Worm (Caenorhabditis elegans) whole organism, L3 larva: ENCODE measurements around the gene K04B12.2.
A peak's percentile ranks its signal among the peaks of the same experiment; 100 is the strongest.

Source experiments
- R02D3.7 ChIP-seq: fragments of 150-350 bp; optimal IDR thresholded peaks from 2 replicates; lab custom pipeline; 2014; ENCODE audit warnings: missing biosample characterization, missing genetic modification characterization
- aly-2 ChIP-seq: fragments of 150-350 bp; optimal IDR thresholded peaks from 2 replicates; lab custom pipeline; 2014; ENCODE audit warnings: missing biosample characterization, missing genetic modification characterization
- ceh-16 ChIP-seq: sonication (generic microtip); optimal IDR thresholded peaks from 2 replicates; lab custom pipeline; 2017; ENCODE audit warnings: missing biosample characterization, missing genetic modification characterization
- ceh-28 ChIP-seq: fragments of 150-350 bp; optimal IDR thresholded peaks from 2 replicates; lab custom pipeline; 2014; ENCODE audit warnings: missing biosample characterization, missing genetic modification reagents, missing genetic modification characterization
- ceh-82 ChIP-seq: fragments of 150-350 bp; optimal IDR thresholded peaks from 2 replicates; lab custom pipeline; 2014; ENCODE audit warnings: missing biosample characterization, missing genetic modification characterization
- ceh-9 ChIP-seq: sonication (generic microtip); optimal IDR thresholded peaks from 2 replicates; lab custom pipeline; 2018; ENCODE audit warnings: missing biosample characterization, missing genetic modification characterization
- egl-27 ChIP-seq: sonication (generic microtip); optimal IDR thresholded peaks from 4 replicates; lab custom pipeline; 2017; ENCODE audit warnings: missing biosample characterization, missing genetic modification reagents, missing genetic modification characterization
- egl-5 ChIP-seq: fragments of 150-350 bp; optimal IDR thresholded peaks from 2 replicates; lab custom pipeline; 2017; ENCODE audit warnings: missing biosample characterization, missing genetic modification reagents, missing genetic modification characterization, inconsistent platforms
- elt-1 ChIP-seq: fragments of 150-350 bp; optimal IDR thresholded peaks from 2 replicates; lab custom pipeline; 2014; ENCODE audit warnings: missing biosample characterization, missing genetic modification characterization
- elt-2 ChIP-seq: sonication (generic microtip); optimal IDR thresholded peaks from 2 replicates; lab custom pipeline; 2016; ENCODE audit warnings: missing genetic modification reagents, mild to moderate bottlenecking, missing genetic modification characterization, missing compliant biosample characterization
- elt-3 ChIP-seq, 3 experiments: fragments of 150-350 bp in 1 of 3; sonication (generic microtip) in 2 of 3; optimal IDR thresholded peaks; 2 replicates in 2 of 3; 4 replicates in 1 of 3; lab custom pipeline; 2014 to 2017; ENCODE audit warnings: missing biosample characterization in 3 of 3, missing genetic modification characterization in 3 of 3
- eor-1 ChIP-seq, 2 experiments: fragments of 150-350 bp; optimal IDR thresholded peaks; 2 replicates each; lab custom pipeline; 2014 to 2018; ENCODE audit warnings: missing biosample characterization in 2 of 2, missing genetic modification characterization in 2 of 2
- fkh-10 ChIP-seq: sonication (generic microtip); optimal IDR thresholded peaks from 2 replicates; lab custom pipeline; 2017; ENCODE audit warnings: missing biosample characterization, missing genetic modification reagents, missing genetic modification characterization
- fkh-2 ChIP-seq: fragments of 150-350 bp; optimal IDR thresholded peaks from 2 replicates; lab custom pipeline; 2014; ENCODE audit warnings: missing biosample characterization, missing genetic modification reagents, missing genetic modification characterization
- fos-1 ChIP-seq: fragments of 150-350 bp; optimal IDR thresholded peaks from 2 replicates; lab custom pipeline; 2014; ENCODE audit warnings: missing biosample characterization, missing genetic modification characterization
- hmg-11 ChIP-seq: sonication (generic microtip); optimal IDR thresholded peaks from 2 replicates; lab custom pipeline; 2016; ENCODE audit warnings: missing genetic modification characterization, missing compliant biosample characterization
- jun-1 ChIP-seq: fragments of 150-350 bp; optimal IDR thresholded peaks from 2 replicates; lab custom pipeline; 2014; ENCODE audit warnings: missing biosample characterization, missing genetic modification reagents, missing genetic modification characterization
- lin-15B ChIP-seq: fragments of 150-350 bp; optimal IDR thresholded peaks from 2 replicates; lab custom pipeline; 2014; ENCODE audit warnings: missing biosample characterization, missing genetic modification characterization
- lin-39 ChIP-seq: fragments of 150-350 bp; optimal IDR thresholded peaks from 2 replicates; lab custom pipeline; 2018; ENCODE audit warnings: missing biosample characterization, missing genetic modification reagents, missing genetic modification characterization
- lsy-12 ChIP-seq: sonication (generic microtip); optimal IDR thresholded peaks from 2 replicates; lab custom pipeline; 2016; ENCODE audit warnings: mild to moderate bottlenecking, missing genetic modification characterization, missing compliant biosample characterization
- mdl-1 ChIP-seq: fragments of 150-350 bp; optimal IDR thresholded peaks from 2 replicates; lab custom pipeline; 2014; ENCODE audit warnings: missing biosample characterization, missing genetic modification characterization
- nfya-1 ChIP-seq: sonication (generic microtip); optimal IDR thresholded peaks from 2 replicates; lab custom pipeline; 2017; ENCODE audit warnings: missing genetic modification characterization, mild to moderate bottlenecking, missing compliant biosample characterization, antibody characterized with exemption, moderate library complexity; ENCODE audit not compliant: insufficient read depth
- nhr-12 ChIP-seq: fragments of 150-350 bp; optimal IDR thresholded peaks from 2 replicates; lab custom pipeline; 2014; ENCODE audit warnings: missing biosample characterization, missing genetic modification characterization
- nhr-23 ChIP-seq: fragments of 150-350 bp; optimal IDR thresholded peaks from 2 replicates; lab custom pipeline; 2014; ENCODE audit warnings: missing biosample characterization, missing genetic modification reagents, missing genetic modification characterization
- nhr-25 ChIP-seq: sonication (generic microtip); optimal IDR thresholded peaks from 2 replicates; lab custom pipeline; 2017; ENCODE audit warnings: missing biosample characterization, missing genetic modification characterization
- nhr-43 ChIP-seq: sonication (generic microtip); optimal IDR thresholded peaks from 2 replicates; lab custom pipeline; 2016; ENCODE audit warnings: mild to moderate bottlenecking, missing genetic modification characterization, missing compliant biosample characterization; ENCODE audit not compliant: poor library complexity, severe bottlenecking
- nhr-77 ChIP-seq: fragments of 150-350 bp; optimal IDR thresholded peaks from 2 replicates; lab custom pipeline; 2014; ENCODE audit warnings: missing biosample characterization, missing genetic modification characterization
- pha-4 ChIP-seq: fragments of 150-350 bp; optimal IDR thresholded peaks from 2 replicates; lab custom pipeline; 2014; ENCODE audit warnings: missing biosample characterization, missing genetic modification reagents, missing genetic modification characterization
- pqm-1 ChIP-seq: fragments of 150-350 bp; optimal IDR thresholded peaks from 2 replicates; lab custom pipeline; 2017; ENCODE audit warnings: missing biosample characterization, missing genetic modification characterization, inconsistent platforms
- sea-2 ChIP-seq: fragments of 150-350 bp; sonication (generic microtip); optimal IDR thresholded peaks from 4 replicates; lab custom pipeline; 2014; ENCODE audit warnings: missing biosample characterization, missing genetic modification reagents, missing genetic modification characterization
- skn-1 ChIP-seq: fragments of 150-350 bp; optimal IDR thresholded peaks from 2 replicates; lab custom pipeline; 2014; ENCODE audit warnings: missing biosample characterization, missing genetic modification characterization
- snpc-4 ChIP-seq: fragments of 150-350 bp; optimal IDR thresholded peaks from 2 replicates; lab custom pipeline; 2014; ENCODE audit warnings: missing biosample characterization, missing genetic modification characterization
- tbx-2 ChIP-seq: sonication (generic microtip); optimal IDR thresholded peaks from 2 replicates; lab custom pipeline; 2016; ENCODE audit warnings: mild to moderate bottlenecking, missing genetic modification characterization, missing compliant biosample characterization
- zag-1 ChIP-seq: fragments of 150-350 bp; optimal IDR thresholded peaks from 2 replicates; lab custom pipeline; 2014; ENCODE audit warnings: missing biosample characterization, missing genetic modification characterization

K04B12.2 gene

ce11 chrII:14437922-14438458, at the start of gene K04B12.2:
Gene K04B12.2, minus strand, starts transcription at chrII:14437972.
- TF ChIP-seq snpc-4 (tag; lab: Kevin White, UChicago) (peak; percentile 12), nhr-25 (peak; percentile 67), ceh-16 (no peak), egl-27 (tag; lab: Kevin White, UChicago) (no peak), elt-1 (tag; lab: Kevin White, UChicago) (peak; percentile 35), skn-1 (peak; percentile 25), lin-39 (tag; lab: Kevin White, UChicago) (no peak), nhr-77 (tag; lab: Kevin White, UChicago) (peak; percentile 6), ceh-28 (tag; lab: Kevin White, UChicago) (peak; percentile 45), nhr-23 (peak; percentile 43), pha-4 (tag; lab: Kevin White, UChicago) (peak; percentile 85), egl-5 (tag; lab: Kevin White, UChicago) (no peak), R02D3.7 (tag; lab: Kevin White, UChicago) (peak; percentile 6), lin-15B (tag; lab: Kevin White, UChicago) (peak; percentile 53), nfya-1 (tag; lab: Kevin White, UChicago) (peak; percentile 86), nhr-43 (tag; lab: Kevin White, UChicago) (no peak), hmg-11 (tag; lab: Kevin White, UChicago) (peak; percentile 91), pqm-1 (peak; percentile 89), jun-1 (tag; lab: Kevin White, UChicago) (peak; percentile 57), elt-2 (tag; lab: Kevin White, UChicago) (peak; percentile 89), aly-2 (tag; lab: Kevin White, UChicago) (peak; percentile 0), mdl-1 (tag; lab: Kevin White, UChicago) (no peak)
- TF ChIP-seq, all 47 proteins: peak for 16

- TF ChIP-seq pha-4 (tag; lab: Kevin White, UChicago) (peak; percentile 16), R02D3.7 (tag; lab: Kevin White, UChicago) (no peak)
- TF ChIP-seq, all 47 proteins: peak for 1
Observed at ce11 chrII:14483813-14484212, 46.0 kb upstream of the K04B12.2 start.

ce11 chrII:14480772-14481171, 43.0 kb upstream of the K04B12.2 start:
- TF ChIP-seq tbx-2 (tag; lab: Kevin White, UChicago) (no peak), nhr-25 (peak; percentile 50), nhr-23 (peak; percentile 43), elt-3 (tag; optimal IDR thresholded peaks at IDR 0.05; lab: Kevin White, UChicago) (no peak)
- TF ChIP-seq, all 47 proteins: peak for 2

DNA sequence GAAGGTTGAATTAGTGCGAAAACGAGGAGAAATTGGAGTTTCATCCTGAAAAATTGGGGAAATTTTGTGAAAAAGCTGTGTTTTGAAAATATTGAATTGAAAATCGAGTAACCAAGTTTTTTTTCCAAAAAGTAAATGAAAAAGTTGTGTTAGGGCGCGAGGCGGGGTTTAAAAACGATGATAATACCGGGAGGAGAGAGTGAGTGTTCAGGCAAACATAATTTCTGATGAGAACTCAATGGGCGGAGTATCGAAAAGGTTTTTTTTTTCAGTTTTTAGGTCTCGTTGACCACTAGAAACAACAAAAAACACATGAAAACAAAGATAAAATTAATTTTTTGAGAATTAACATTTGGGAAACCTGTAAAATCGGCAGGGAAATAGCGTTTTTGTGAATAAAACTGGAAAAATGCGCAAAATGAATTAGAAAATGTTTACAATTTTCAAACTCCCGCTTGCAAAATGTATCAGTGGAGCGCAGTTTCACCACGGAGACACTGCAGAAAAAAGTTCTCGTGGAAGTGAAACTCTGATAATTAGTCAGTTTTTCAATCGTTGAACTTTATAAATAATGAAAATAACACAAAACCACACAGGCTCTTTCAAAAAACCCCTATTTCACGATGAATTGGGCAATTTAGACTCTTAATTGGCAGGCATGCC, 41.9 kb upstream of the K04B12.2 start, which contains the start of gene C13B4.1:
C13B4.1 (minus strand) TSS at position 51 of the 663 bp plus-strand sequence.
- TF ChIP-seq aly-2 (tag; lab: Kevin White, UChicago) (no peak), nhr-12 (tag; lab: Kevin White, UChicago) (no peak), lsy-12 (tag; lab: Kevin White, UChicago) (no peak), ceh-82 (no peak), egl-5 (tag; lab: Kevin White, UChicago) (no peak), ceh-28 (tag; lab: Kevin White, UChicago) (no peak), sea-2 (GFP tag; lab: Kevin White, UChicago) (no peak), eor-1 (tag; optimal IDR thresholded peaks at IDR 0.05; lab: Kevin White, UChicago) (no peak), ceh-9 (tag; lab: Kevin White, UChicago) (no peak), ceh-16 (no peak), fos-1 (tag; lab: Kevin White, UChicago) (no peak), tbx-2 (tag; lab: Kevin White, UChicago) (no peak), nfya-1 (tag; lab: Kevin White, UChicago) (no peak), nhr-25 (no peak), elt-3 (tag; optimal IDR thresholded peaks at IDR 0.05; lab: Kevin White, UChicago) (no peak)
- TF ChIP-seq, all 47 proteins: peak for 0

ce11 chrII:14474700-14475099, 36.9 kb upstream of the K04B12.2 start:
- TF ChIP-seq elt-1 (tag; lab: Kevin White, UChicago) (no peak), fkh-2 (tag; lab: Kevin White, UChicago) (no peak), fkh-10 (GFP tag; lab: Kevin White, UChicago) (no peak), zag-1 (no peak), ceh-16 (no peak), elt-2 (tag; lab: Kevin White, UChicago) (peak; percentile 1), hmg-11 (tag; lab: Kevin White, UChicago) (peak; percentile 17), nhr-43 (tag; lab: Kevin White, UChicago) (peak; percentile 21), sea-2 (GFP tag; lab: Kevin White, UChicago) (no peak), pha-4 (tag; lab: Kevin White, UChicago) (peak; percentile 50)
